Fruit fly (Drosophila melanogaster): ENCODE results near the gene CG44013.
A peak's percentile ranks its signal among the peaks of the same experiment; 100 is the strongest.

Gene CG44013

DNA sequence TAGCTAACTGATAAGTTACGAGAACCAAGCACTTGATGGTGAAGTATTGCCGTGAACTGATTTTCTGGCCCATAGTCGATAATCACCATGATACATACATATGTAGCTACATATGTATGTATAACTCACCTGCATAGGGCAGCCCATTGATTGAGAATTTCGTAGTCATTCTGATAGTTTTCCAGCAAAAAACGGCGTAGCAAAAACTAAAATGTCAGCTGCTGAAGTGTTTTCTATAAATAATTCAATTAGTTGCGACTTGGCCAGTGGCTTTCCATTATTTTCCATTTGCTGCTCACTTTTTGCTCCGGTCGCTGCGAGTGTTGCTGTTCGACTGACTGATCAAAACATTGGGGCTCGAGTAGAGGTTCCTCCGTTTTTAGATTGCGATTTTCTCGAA lies 37.5 kb upstream of the CG44013 start:
- TF ChIP-seq Met (GFP tag; optimal IDR thresholded peaks at IDR 0.05), result no peak
- TF ChIP-seq CG8632 (GFP tag; optimal IDR thresholded peaks at IDR 0.05), result no peak
- no peak for TF ChIP-seq CG8319 (GFP tag; optimal IDR thresholded peaks at IDR 0.05)
- TF ChIP-seq achi (GFP tag; optimal IDR thresholded peaks at IDR 0.05), result no peak
- TF ChIP-seq fd85E (GFP tag; optimal IDR thresholded peaks at IDR 0.05), result no peak
- TF ChIP-seq CG15336 (GFP tag; IDR thresholded peaks at IDR 0.05), result no peak
- no peak for TF ChIP-seq dsx (GFP tag; optimal IDR thresholded peaks at IDR 0.05; ENCODE audit: poor library complexity, severe bottlenecking)
- no peak for TF ChIP-seq OdsH (GFP tag; optimal IDR thresholded peaks at IDR 0.05)
- no peak for TF ChIP-seq Gug (GFP tag; IDR thresholded peaks at IDR 0.05)
- no peak for TF ChIP-seq CG31627 (GFP tag; optimal IDR thresholded peaks at IDR 0.05)
- no peak for TF ChIP-seq CG6163 (GFP tag; IDR thresholded peaks at IDR 0.05)
- TF ChIP-seq Eip78C (GFP tag), result no peak
- no peak for TF ChIP-seq esn (GFP tag; optimal IDR thresholded peaks at IDR 0.05)
- TF ChIP-seq CG10669 (GFP tag; optimal IDR thresholded peaks at IDR 0.05), result no peak
- no peak for TF ChIP-seq CG11294 (GFP tag; IDR thresholded peaks at IDR 0.05)
- no peak for TF ChIP-seq CG34406 (GFP tag; optimal IDR thresholded peaks at IDR 0.05)

DNA sequence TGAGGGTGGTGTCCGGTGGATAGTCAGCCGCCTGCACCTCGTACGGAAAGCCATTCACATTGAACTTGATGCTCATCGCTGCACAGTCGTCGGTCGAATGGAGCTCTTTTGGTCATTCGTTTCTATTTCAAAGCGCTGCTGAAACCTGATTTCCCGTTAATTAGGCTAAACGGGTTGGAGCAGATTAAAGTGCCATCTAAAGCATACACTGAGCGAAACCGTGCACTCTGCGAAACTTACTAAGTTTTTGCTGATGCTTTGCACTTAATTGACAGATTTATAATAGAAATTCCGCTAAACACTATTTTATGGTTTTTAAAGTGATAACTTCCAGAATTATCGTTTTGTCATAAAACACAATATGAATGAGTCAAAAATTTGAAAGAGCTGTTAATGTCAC lies 32.6 kb upstream of the CG44013 start, which contains the start of gene AOX2:
TSS of gene AOX2 (minus strand) at position 101 of the 400 bp plus-strand sequence.
- TF ChIP-seq Eip78C (GFP tag), result peak; percentile 30
- no peak for TF ChIP-seq Hr39 (GFP tag; optimal IDR thresholded peaks at IDR 0.05)

DNA sequence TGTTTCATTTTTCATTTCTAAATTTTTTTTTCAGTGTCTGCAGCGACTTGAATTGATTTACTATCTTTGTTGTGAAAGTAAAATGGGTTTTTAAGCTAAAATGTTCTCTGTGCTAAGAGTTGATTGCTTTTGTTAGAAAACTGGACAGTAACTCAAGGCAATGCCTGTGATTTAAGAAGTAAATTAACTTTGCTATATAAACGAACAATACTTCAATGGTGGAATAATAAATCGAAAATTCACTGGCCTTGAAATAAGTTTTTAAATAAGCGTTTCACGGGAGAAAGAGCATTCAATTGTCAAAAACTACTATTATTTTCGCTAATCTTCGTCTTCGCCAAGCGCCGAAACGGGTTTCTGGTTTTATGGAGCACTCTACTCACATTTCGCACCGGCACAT lies 31.2 kb upstream of the CG44013 start:
- TF ChIP-seq Eip93F (GFP tag; optimal IDR thresholded peaks at IDR 0.05) (no peak), esn (GFP tag; optimal IDR thresholded peaks at IDR 0.05) (peak; percentile 32), Blimp-1 (GFP tag; optimal IDR thresholded peaks at IDR 0.05) (no peak), lz (GFP tag; optimal IDR thresholded peaks at IDR 0.05) (peak; percentile 1), acj6 (GFP tag; optimal IDR thresholded peaks at IDR 0.05) (no peak), Hr38 (GFP tag; optimal IDR thresholded peaks at IDR 0.05) (no peak), achi (GFP tag; optimal IDR thresholded peaks at IDR 0.05) (peak; percentile 55), dac (GFP tag; optimal IDR thresholded peaks at IDR 0.05) (peak; percentile 6), Sox15 (GFP tag; optimal IDR thresholded peaks at IDR 0.05) (peak; percentile 0), CG6792 (GFP tag; optimal IDR thresholded peaks at IDR 0.05) (peak; percentile 38), Eip78C (GFP tag) (peak; percentile 89), CG1621 (tag; optimal IDR thresholded peaks at IDR 0.05) (no peak), CG6854 (GFP tag; optimal IDR thresholded peaks at IDR 0.05) (no peak), svp (GFP tag) (peak; percentile 72), net (GFP tag; optimal IDR thresholded peaks at IDR 0.05) (peak; percentile 47), CG16779 (tag; optimal IDR thresholded peaks at IDR 0.05) (no peak), CG10631 (GFP tag; optimal IDR thresholded peaks at IDR 0.05) (no peak), Smox (GFP tag; optimal IDR thresholded peaks at IDR 0.05) (peak; percentile 29), spab (GFP tag; optimal IDR thresholded peaks at IDR 0.05) (no peak), Hr39 (GFP tag; optimal IDR thresholded peaks at IDR 0.05) (peak; percentile 32), Sox102F (GFP tag; optimal IDR thresholded peaks at IDR 0.05) (peak; percentile 23), Met (GFP tag; optimal IDR thresholded peaks at IDR 0.05) (peak; percentile 28), fd85E (GFP tag; optimal IDR thresholded peaks at IDR 0.05) (no peak), Gug (GFP tag; IDR thresholded peaks at IDR 0.05) (no peak), CG6808 (GFP tag; optimal IDR thresholded peaks at IDR 0.05) (no peak), topi (GFP tag; optimal IDR thresholded peaks at IDR 0.05) (peak; percentile 29), CG8119 (GFP tag; IDR thresholded peaks at IDR 0.05) (peak; percentile 76), dsx (GFP tag; optimal IDR thresholded peaks at IDR 0.05; ENCODE audit: poor library complexity, severe bottlenecking) (no peak), eg (GFP tag; IDR thresholded peaks at IDR 0.05) (peak; percentile 68), CG31627 (GFP tag; optimal IDR thresholded peaks at IDR 0.05) (peak; percentile 15), ss (GFP tag; optimal IDR thresholded peaks at IDR 0.05) (no peak), CG6276 (GFP tag; optimal IDR thresholded peaks at IDR 0.05) (peak; percentile 56), Ets21C (GFP tag; optimal IDR thresholded peaks at IDR 0.05) (no peak), OdsH (GFP tag; optimal IDR thresholded peaks at IDR 0.05) (peak; percentile 48), CG8632 (GFP tag; optimal IDR thresholded peaks at IDR 0.05) (peak; percentile 26), CG11902 (GFP tag; optimal IDR thresholded peaks at IDR 0.05) (peak; percentile 14), fkh (GFP tag; optimal IDR thresholded peaks at IDR 0.05) (no peak), Lpt (GFP tag; optimal IDR thresholded peaks at IDR 0.05) (peak; percentile 27), Hr4 (GFP tag; optimal IDR thresholded peaks at IDR 0.05) (peak; percentile 72), CG34406 (GFP tag; optimal IDR thresholded peaks at IDR 0.05) (no peak), Sox14 (GFP tag; optimal IDR thresholded peaks at IDR 0.05) (peak; percentile 38), CG3919 (GFP tag; optimal IDR thresholded peaks at IDR 0.05) (no peak)
